Worm (Caenorhabditis elegans) whole organism, L2 larva: Measurements from ENCODE around the gene F33G12.6.

Experiments
- C34F6.9 ChIP-seq: fragments of 150-350 bp; optimal IDR thresholded peaks from 2 replicates; lab custom pipeline; 2014; ENCODE audit warnings: missing biosample characterization, missing genetic modification characterization
- F13H6.1 ChIP-seq: sonication (generic microtip); optimal IDR thresholded peaks from 2 replicates; lab custom pipeline; 2016; ENCODE audit warnings: missing genetic modification characterization, missing compliant biosample characterization
- R02D3.7 ChIP-seq: fragments of 150-350 bp; optimal IDR thresholded peaks from 2 replicates; lab custom pipeline; 2014; ENCODE audit warnings: missing biosample characterization, missing genetic modification characterization
- Y55F3AM.14 ChIP-seq: fragments of 200-800 bp; sonication (Bioruptor generic); optimal IDR thresholded peaks from 2 replicates; lab custom pipeline; 2018; ENCODE audit warnings: mild to moderate bottlenecking, missing genetic modification characterization, missing compliant biosample characterization
- ZK546.5 ChIP-seq: sonication (generic microtip); optimal IDR thresholded peaks from 2 replicates; lab custom pipeline; 2017; ENCODE audit warnings: missing biosample characterization, missing genetic modification characterization
- alr-1 ChIP-seq: fragments of 150-350 bp; optimal IDR thresholded peaks from 2 replicates; lab custom pipeline; 2014; ENCODE audit warnings: missing biosample characterization, missing genetic modification characterization
- aly-2 ChIP-seq: fragments of 150-350 bp; optimal IDR thresholded peaks from 2 replicates; lab custom pipeline; 2014; ENCODE audit warnings: missing biosample characterization, missing genetic modification characterization
- ama-1 ChIP-seq: fragments of 150-350 bp; optimal IDR thresholded peaks from 2 replicates; lab custom pipeline; 2018; ENCODE audit warnings: inconsistent platforms
- ceh-16 ChIP-seq: fragments of 150-350 bp; optimal IDR thresholded peaks from 2 replicates; lab custom pipeline; 2014; ENCODE audit warnings: missing biosample characterization, missing genetic modification characterization
- crh-2 ChIP-seq: sonication (generic microtip); optimal IDR thresholded peaks from 2 replicates; lab custom pipeline; 2017; ENCODE audit warnings: missing biosample characterization, missing genetic modification characterization
- dmd-4 ChIP-seq: sonication (generic microtip); optimal IDR thresholded peaks from 2 replicates; lab custom pipeline; 2017; ENCODE audit warnings: missing biosample characterization, missing genetic modification characterization
- egl-27 ChIP-seq: sonication (generic microtip); optimal IDR thresholded peaks from 3 replicates; lab custom pipeline; 2017; ENCODE audit warnings: missing biosample characterization, missing genetic modification reagents, missing genetic modification characterization
- elt-1 ChIP-seq: fragments of 150-350 bp; optimal IDR thresholded peaks from 2 replicates; lab custom pipeline; 2014; ENCODE audit warnings: missing biosample characterization, missing genetic modification characterization
- elt-3 ChIP-seq: sonication (generic microtip); optimal IDR thresholded peaks from 2 replicates; lab custom pipeline; 2017; ENCODE audit warnings: missing biosample characterization, missing genetic modification characterization
- fos-1 ChIP-seq: fragments of 150-350 bp; optimal IDR thresholded peaks from 2 replicates; lab custom pipeline; 2014; ENCODE audit warnings: missing biosample characterization, missing genetic modification characterization
- gmeb-1 ChIP-seq: fragments of 150-350 bp; optimal IDR thresholded peaks from 2 replicates; lab custom pipeline; 2014; ENCODE audit warnings: missing biosample characterization, missing genetic modification characterization
- lin-11 ChIP-seq: fragments of 150-350 bp; sonication (generic microtip); optimal IDR thresholded peaks from 2 replicates; lab custom pipeline; 2014; ENCODE audit warnings: missing biosample characterization, missing genetic modification characterization, inconsistent platforms, mixed read lengths
- lin-13 ChIP-seq: fragments of 150-350 bp; optimal IDR thresholded peaks from 2 replicates; lab custom pipeline; 2014; ENCODE audit warnings: missing biosample characterization, missing genetic modification reagents, missing genetic modification characterization
- lin-39 ChIP-seq: fragments of 150-350 bp; optimal IDR thresholded peaks from 2 replicates; lab custom pipeline; 2014; ENCODE audit warnings: missing biosample characterization, missing genetic modification reagents, missing genetic modification characterization
- lsy-2 ChIP-seq, 2 experiments: fragments of 150-350 bp in 1 of 2; sonication (generic microtip) in 1 of 2; optimal IDR thresholded peaks; 2 replicates each; lab custom pipeline; 2014 to 2017; ENCODE audit warnings: missing biosample characterization in 2 of 2, missing genetic modification characterization in 2 of 2
- mbf-1 ChIP-seq: sonication (generic microtip); optimal IDR thresholded peaks from 2 replicates; lab custom pipeline; 2017; ENCODE audit warnings: missing biosample characterization, missing genetic modification characterization
- mdl-1 ChIP-seq, 2 experiments: fragments of 150-350 bp in 1 of 2; sonication (generic microtip) in 1 of 2; optimal IDR thresholded peaks; 2 replicates each; lab custom pipeline; 2017; ENCODE audit warnings: missing biosample characterization in 2 of 2, missing genetic modification characterization in 2 of 2
- nhr-10 ChIP-seq: sonication (generic microtip); optimal IDR thresholded peaks from 2 replicates; lab custom pipeline; 2017; ENCODE audit warnings: missing biosample characterization, missing genetic modification characterization
- nhr-11 ChIP-seq: fragments of 150-350 bp; optimal IDR thresholded peaks from 2 replicates; lab custom pipeline; 2014; ENCODE audit warnings: missing biosample characterization, missing genetic modification characterization
- nhr-21 ChIP-seq: fragments of 150-350 bp; optimal IDR thresholded peaks from 2 replicates; lab custom pipeline; 2014; ENCODE audit warnings: missing biosample characterization, missing genetic modification characterization
- nhr-23 ChIP-seq: fragments of 150-350 bp; optimal IDR thresholded peaks from 2 replicates; lab custom pipeline; 2014; ENCODE audit warnings: missing biosample characterization, missing genetic modification reagents, missing genetic modification characterization
- nhr-237 ChIP-seq: fragments of 150-350 bp; optimal IDR thresholded peaks from 2 replicates; lab custom pipeline; 2014; ENCODE audit warnings: missing biosample characterization, missing genetic modification characterization
- nhr-25 ChIP-seq: fragments of 150-350 bp; sonication (generic microtip); optimal IDR thresholded peaks from 3 replicates; lab custom pipeline; 2014; ENCODE audit warnings: missing biosample characterization, missing genetic modification characterization
- nhr-6 ChIP-seq: fragments of 150-350 bp; optimal IDR thresholded peaks from 2 replicates; lab custom pipeline; 2014; ENCODE audit warnings: missing biosample characterization, missing genetic modification characterization
- nhr-77 ChIP-seq: fragments of 150-350 bp; optimal IDR thresholded peaks from 2 replicates; lab custom pipeline; 2014; ENCODE audit warnings: missing biosample characterization, missing genetic modification characterization
- peb-1 ChIP-seq: fragments of 150-350 bp; optimal IDR thresholded peaks from 2 replicates; lab custom pipeline; 2014; ENCODE audit warnings: missing biosample characterization, missing genetic modification characterization
- sem-4 ChIP-seq: fragments of 150-350 bp; optimal IDR thresholded peaks from 2 replicates; lab custom pipeline; 2014; ENCODE audit warnings: missing biosample characterization, missing genetic modification reagents, missing genetic modification characterization
- skn-1 ChIP-seq: sonication (generic microtip); optimal IDR thresholded peaks from 2 replicates; lab custom pipeline; 2017; ENCODE audit warnings: missing biosample characterization, missing genetic modification characterization
- sma-3 ChIP-seq: sonication (generic microtip); optimal IDR thresholded peaks from 2 replicates; lab custom pipeline; 2016; ENCODE audit warnings: missing genetic modification reagents, missing genetic modification characterization, missing compliant biosample characterization
- snpc-4 ChIP-seq: fragments of 150-350 bp; optimal IDR thresholded peaks from 2 replicates; lab custom pipeline; 2014; ENCODE audit warnings: missing biosample characterization, missing genetic modification characterization
- unc-39 ChIP-seq: fragments of 150-350 bp; optimal IDR thresholded peaks from 2 replicates; lab custom pipeline; 2014; ENCODE audit warnings: missing biosample characterization, missing genetic modification characterization
- zag-1 ChIP-seq: fragments of 150-350 bp; optimal IDR thresholded peaks from 2 replicates; lab custom pipeline; 2014; ENCODE audit warnings: missing biosample characterization, missing genetic modification characterization
- ztf-1 ChIP-seq: fragments of 200-800 bp; sonication (Bioruptor generic); conservative IDR thresholded peaks from 2 replicates; pipeline ENCODE4 v1.3.6; 2022; ENCODE audit warnings: missing genetic modification characterization, missing compliant biosample characterization
- ztf-11 ChIP-seq: sonication (generic microtip); optimal IDR thresholded peaks from 2 replicates; lab custom pipeline; 2017; ENCODE audit warnings: missing biosample characterization, missing genetic modification characterization
- ztf-4 ChIP-seq: fragments of 150-350 bp; optimal IDR thresholded peaks from 2 replicates; lab custom pipeline; 2014; ENCODE audit warnings: missing biosample characterization, missing genetic modification characterization

Gene F33G12.6

ce11 chrII:5066967-5067366, 17.3 kb downstream of the F33G12.6 start:
- no peak for TF ChIP-seq nhr-21
- no peak for TF ChIP-seq ZK546.5 (tag; lab: Kevin White, UChicago)
- TF ChIP-seq nhr-77, result no peak
- TF ChIP-seq crh-2 (tag; lab: Kevin White, UChicago), result no peak
- TF ChIP-seq lin-11 (tag; lab: Kevin White, UChicago), result no peak
- TF ChIP-seq lin-39 (tag; lab: Kevin White, UChicago), result no peak
- TF ChIP-seq egl-27 (tag; lab: Kevin White, UChicago), result no peak
- no peak for TF ChIP-seq F13H6.1
- TF ChIP-seq dmd-4, result no peak
- TF ChIP-seq sem-4 (tag; lab: Kevin White, UChicago), result no peak
- no peak for TF ChIP-seq ceh-16 (tag; lab: Kevin White, UChicago)
- TF ChIP-seq, all 48 proteins: peak for 0

ce11 chrII:5067927-5068326, 18.2 kb downstream of the F33G12.6 start, which contains the start of gene C27A2.8:
C27A2.8 (minus strand) TSS chrII:5068043.
- TF ChIP-seq sma-3 (GFP tag; lab: Kevin White, UChicago) (no peak), sem-4 (tag; lab: Kevin White, UChicago) (no peak)

- TF ChIP-seq aly-2 (tag; lab: Kevin White, UChicago) (no peak), fos-1 (tag; lab: Kevin White, UChicago) (no peak), unc-39 (tag; lab: Kevin White, UChicago) (no peak), elt-3 (tag; lab: Kevin White, UChicago) (no peak), lin-39 (tag; lab: Kevin White, UChicago) (no peak), ztf-11 (tag; lab: Kevin White, UChicago) (no peak), skn-1 (no peak), mbf-1 (no peak), ceh-16 (tag; lab: Kevin White, UChicago) (no peak), nhr-77 (no peak), Y55F3AM.14 (GFP tag; lab: Kevin White, UChicago) (no peak), elt-1 (tag; lab: Kevin White, UChicago) (no peak), ztf-1 (GFP tag; lab: Robert Waterston, UW) (no peak)
- TF ChIP-seq, all 48 proteins: peak for 0
Measured at ce11 chrII:5069525-5069924, 19.8 kb downstream of the F33G12.6 start, which contains the start of gene idpb-2. idpb-2 (minus strand) TSS chrII:5069625.

- TF ChIP-seq skn-1 (no peak), alr-1 (tag; lab: Kevin White, UChicago) (no peak), unc-39 (tag; lab: Kevin White, UChicago) (no peak), ama-1 (lab: Kevin White, UChicago) (no peak), mdl-1 (tag; optimal IDR thresholded peaks at IDR 0.05; lab: Kevin White, UChicago) (no peak), nhr-23 (no peak), sma-3 (GFP tag; lab: Kevin White, UChicago) (no peak)
- TF ChIP-seq, all 48 proteins: peak for 0
Measured at ce11 chrII:5071265-5071664, 21.6 kb downstream of the F33G12.6 start, which contains the start of gene C27A2.7. C27A2.7 (minus strand) TSS chrII:5071365.

ce11 chrII:5081124-5081913, 31.6 kb downstream of the F33G12.6 start, which contains the start of gene dsh-2:
dsh-2 (minus strand) TSS chrII:5081174.
- TF ChIP-seq lsy-2 (tag; optimal IDR thresholded peaks at IDR 0.05; lab: Kevin White, UChicago) (peak in 1 of 2 experiments; percentile 71), crh-2 (tag; lab: Kevin White, UChicago) (peak; percentile 76), ztf-1 (GFP tag; lab: Robert Waterston, UW) (no peak), F13H6.1 (peak; percentile 18), gmeb-1 (tag; lab: Kevin White, UChicago) (peak; percentile 81), nhr-10 (tag; lab: Kevin White, UChicago) (no peak), lin-13 (GFP tag; lab: Kevin White, UChicago) (peak; percentile 30), dmd-4 (no peak), lin-39 (tag; lab: Kevin White, UChicago) (no peak), C34F6.9 (tag; lab: Kevin White, UChicago) (peak; percentile 57), egl-27 (tag; lab: Kevin White, UChicago) (no peak), nhr-237 (tag; lab: Kevin White, UChicago) (no peak), zag-1 (tag; lab: Kevin White, UChicago) (no peak), mbf-1 (no peak), R02D3.7 (tag; lab: Kevin White, UChicago) (no peak), nhr-23 (no peak), skn-1 (no peak), unc-39 (tag; lab: Kevin White, UChicago) (no peak), mdl-1 (tag; optimal IDR thresholded peaks at IDR 0.05; lab: Kevin White, UChicago) (no peak), lin-11 (tag; lab: Kevin White, UChicago) (no peak), Y55F3AM.14 (GFP tag; lab: Kevin White, UChicago) (no peak), ZK546.5 (tag; lab: Kevin White, UChicago) (no peak), nhr-6 (peak; percentile 46), aly-2 (tag; lab: Kevin White, UChicago) (no peak), elt-1 (tag; lab: Kevin White, UChicago) (no peak), ztf-11 (tag; lab: Kevin White, UChicago) (no peak), nhr-11 (tag; lab: Kevin White, UChicago) (no peak), sem-4 (tag; lab: Kevin White, UChicago) (no peak), elt-3 (tag; lab: Kevin White, UChicago) (no peak), ama-1 (lab: Kevin White, UChicago) (no peak), snpc-4 (no peak), nhr-25 (tag; lab: Kevin White, UChicago) (peak; percentile 85), fos-1 (tag; lab: Kevin White, UChicago) (peak; percentile 42), nhr-77 (no peak), peb-1 (tag; lab: Kevin White, UChicago) (no peak), ceh-16 (tag; lab: Kevin White, UChicago) (peak; percentile 41), ztf-4 (tag; lab: Kevin White, UChicago) (no peak)
